Worm (Caenorhabditis elegans): Measurements from ENCODE around the gene sri-73.

Gene sri-73

ce11 chrV:608844-609243, 43.0 kb upstream of the sri-73 start, which contains the start of gene srw-109:
srw-109 (minus strand) TSS chrV:608944.
- TF ChIP-seq ztf-28 (GFP tag; IDR thresholded peaks at IDR 0.05) (no peak), egrh-3 (GFP tag; IDR thresholded peaks at IDR 0.05) (no peak), attf-3 (GFP tag; conservative IDR thresholded peaks at IDR 0.05) (no peak), tbx-9 (tag; optimal IDR thresholded peaks at IDR 0.05; ENCODE audit: borderline replicate concordance) (no peak), repo-1 (tag; optimal IDR thresholded peaks at IDR 0.05) (no peak), lag-1 (GFP tag; IDR thresholded peaks at IDR 0.05) (no peak), bed-2 (GFP tag; IDR thresholded peaks at IDR 0.05) (no peak), ztf-25 (GFP tag; IDR thresholded peaks at IDR 0.05) (no peak), pbrm-1 (GFP tag; IDR thresholded peaks at IDR 0.05) (no peak), Y67H2A.10 (GFP tag; conservative IDR thresholded peaks at IDR 0.05) (no peak), somi-1 (GFP tag; optimal IDR thresholded peaks at IDR 0.05) (no peak), gei-17 (GFP tag; optimal IDR thresholded peaks at IDR 0.05) (no peak), Y95B8A.8 (GFP tag; IDR thresholded peaks at IDR 0.05) (no peak), C17E4.6 (GFP tag; IDR thresholded peaks at IDR 0.05) (no peak), attf-5 (GFP tag; optimal IDR thresholded peaks at IDR 0.05) (no peak), egl-44 (GFP tag; IDR thresholded peaks at IDR 0.05) (no peak)

ce11 chrV:604105-604504, 38.2 kb upstream of the sri-73 start, which contains the start of gene srlf-37:
srlf-37 (minus strand) TSS chrV:604205.
- no peak for TF ChIP-seq F55B11.4 (tag; optimal IDR thresholded peaks at IDR 0.05; ENCODE audit: borderline replicate concordance, insufficient read depth)
- TF ChIP-seq zim-3 (tag; optimal IDR thresholded peaks at IDR 0.05), result no peak
- no peak for TF ChIP-seq gei-17 (GFP tag; optimal IDR thresholded peaks at IDR 0.05)
- TF ChIP-seq aptf-2 (GFP tag; conservative IDR thresholded peaks at IDR 0.05), result no peak
- no peak for TF ChIP-seq let-526 (GFP tag; IDR thresholded peaks at IDR 0.05)
- no peak for TF ChIP-seq unc-130 (GFP tag; optimal IDR thresholded peaks at IDR 0.05)
- no peak for TF ChIP-seq atf-7 (tag; optimal IDR thresholded peaks at IDR 0.05)
- no peak for TF ChIP-seq nhr-179 (tag; optimal IDR thresholded peaks at IDR 0.05)
- no peak for TF ChIP-seq tlf-1 (GFP tag; optimal IDR thresholded peaks at IDR 0.05)
- TF ChIP-seq egl-44 (GFP tag; IDR thresholded peaks at IDR 0.05), result no peak
- no peak for TF ChIP-seq C06A6.2 (GFP tag; conservative IDR thresholded peaks at IDR 0.05)
- TF ChIP-seq F33H1.4 (GFP tag; IDR thresholded peaks at IDR 0.05), result no peak
- TF ChIP-seq rcor-1 (GFP tag; IDR thresholded peaks at IDR 0.05), result no peak
- TF ChIP-seq hmg-1.2 (GFP tag; IDR thresholded peaks at IDR 0.05), result no peak
- no peak for TF ChIP-seq lag-1 (GFP tag; IDR thresholded peaks at IDR 0.05)

ce11 chrV:600231-600630, 34.3 kb upstream of the sri-73 start, which contains the start of gene nhr-251:
nhr-251 (plus strand) TSS chrV:600531.
- no peak for TF ChIP-seq ztf-3 (GFP tag; optimal IDR thresholded peaks at IDR 0.05)
- no peak for TF ChIP-seq cebp-1 (GFP tag; IDR thresholded peaks at IDR 0.05)
- TF ChIP-seq cebp-1 (tag; optimal IDR thresholded peaks at IDR 0.05), result no peak
- no peak for TF ChIP-seq nfya-1 (tag; optimal IDR thresholded peaks at IDR 0.05; ENCODE audit: borderline replicate concordance, insufficient read depth)
- TF ChIP-seq unc-130 (GFP tag; optimal IDR thresholded peaks at IDR 0.05), result no peak
- TF ChIP-seq Y53G8AR.9 (GFP tag; conservative IDR thresholded peaks at IDR 0.05), result no peak
- no peak for TF ChIP-seq mcd-1 (GFP tag; IDR thresholded peaks at IDR 0.05)
- no peak for TF ChIP-seq repo-1 (tag; optimal IDR thresholded peaks at IDR 0.05)

ce11 chrV:599783-600182, 33.9 kb upstream of the sri-73 start:
- TF ChIP-seq ztf-28 (GFP tag; IDR thresholded peaks at IDR 0.05) (no peak), ama-1 (optimal IDR thresholded peaks at IDR 0.05) (no peak), ama-1 (GFP tag; optimal IDR thresholded peaks at IDR 0.05) (no peak), hlh-26 (GFP tag; conservative IDR thresholded peaks at IDR 0.05) (no peak), attf-3 (GFP tag; conservative IDR thresholded peaks at IDR 0.05) (no peak), B0336.3 (GFP tag; IDR thresholded peaks at IDR 0.05) (no peak), ceh-58 (GFP tag; IDR thresholded peaks at IDR 0.05) (no peak), bed-2 (GFP tag; IDR thresholded peaks at IDR 0.05) (no peak), F52B5.7 (tag; optimal IDR thresholded peaks at IDR 0.05) (no peak), dox-1 (GFP tag; IDR thresholded peaks at IDR 0.05) (no peak), C17E4.6 (GFP tag; IDR thresholded peaks at IDR 0.05) (no peak), egrh-3 (GFP tag; IDR thresholded peaks at IDR 0.05) (no peak), ztf-6 (GFP tag; IDR thresholded peaks at IDR 0.05) (no peak), tlf-1 (GFP tag; optimal IDR thresholded peaks at IDR 0.05) (no peak), lin-54 (GFP tag; optimal IDR thresholded peaks at IDR 0.05) (no peak), lin-40 (tag; optimal IDR thresholded peaks at IDR 0.05) (no peak), lin-35 (GFP tag; optimal IDR thresholded peaks at IDR 0.05) (no peak), ztf-3 (GFP tag; optimal IDR thresholded peaks at IDR 0.05) (no peak)

Measured in whole organism, young adult.